Worm (Caenorhabditis elegans): ENCODE results near the gene ets-9.

ets-9 gene

DNA sequence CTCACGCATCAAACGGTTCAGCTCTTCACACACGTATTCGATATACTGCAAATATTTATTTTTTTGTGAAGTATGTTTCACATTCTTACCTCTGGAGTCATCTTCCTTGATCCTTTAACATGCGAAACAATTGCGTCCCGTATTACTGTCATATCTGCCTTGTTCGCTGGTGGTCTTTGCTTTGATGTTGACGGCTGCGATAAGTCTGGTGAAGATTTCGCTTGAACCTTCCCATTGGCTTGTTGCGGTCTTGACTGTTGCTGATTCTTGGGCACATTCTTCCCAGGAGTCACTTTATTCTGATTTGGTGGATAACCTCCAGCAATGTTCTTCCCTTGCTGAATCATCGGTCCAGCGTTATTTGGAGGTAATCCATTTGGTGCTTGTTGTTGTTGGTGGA lies 23.7 kb downstream of the ets-9 start:
- no peak for TF ChIP-seq W03F9.2 (tag; optimal IDR thresholded peaks at IDR 0.05)
- TF ChIP-seq him-1 (tag; optimal IDR thresholded peaks at IDR 0.05), result no peak
- TF ChIP-seq dao-5 (tag; optimal IDR thresholded peaks at IDR 0.05), result no peak

DNA sequence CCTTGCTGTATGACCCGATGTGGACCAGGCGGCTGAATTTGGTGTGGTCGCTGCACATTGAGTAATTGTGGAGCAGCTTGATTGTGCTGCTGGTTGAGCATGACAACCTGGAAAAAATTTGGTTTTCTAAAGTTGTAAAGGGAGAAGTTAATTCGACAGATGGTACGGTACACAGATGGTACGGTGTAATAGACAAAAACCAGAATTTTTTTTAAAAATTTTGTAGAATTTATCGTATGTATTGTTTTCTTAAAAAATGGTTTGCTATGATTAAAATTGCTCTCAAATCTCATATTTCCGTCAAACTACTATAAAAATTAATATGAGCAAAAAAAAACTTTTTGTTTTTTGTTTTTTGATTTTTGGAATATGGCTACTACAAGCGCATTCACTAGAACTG lies 27.4 kb downstream of the ets-9 start, which contains the start of gene pqn-15:
pqn-15 (minus strand) TSS at position 101 of the 400 bp plus-strand sequence.
- TF ChIP-seq dao-5 (tag; optimal IDR thresholded peaks at IDR 0.05), result no peak
- TF ChIP-seq W03F9.2 (tag; optimal IDR thresholded peaks at IDR 0.05), result no peak
- no peak for TF ChIP-seq him-1 (tag; optimal IDR thresholded peaks at IDR 0.05)

DNA sequence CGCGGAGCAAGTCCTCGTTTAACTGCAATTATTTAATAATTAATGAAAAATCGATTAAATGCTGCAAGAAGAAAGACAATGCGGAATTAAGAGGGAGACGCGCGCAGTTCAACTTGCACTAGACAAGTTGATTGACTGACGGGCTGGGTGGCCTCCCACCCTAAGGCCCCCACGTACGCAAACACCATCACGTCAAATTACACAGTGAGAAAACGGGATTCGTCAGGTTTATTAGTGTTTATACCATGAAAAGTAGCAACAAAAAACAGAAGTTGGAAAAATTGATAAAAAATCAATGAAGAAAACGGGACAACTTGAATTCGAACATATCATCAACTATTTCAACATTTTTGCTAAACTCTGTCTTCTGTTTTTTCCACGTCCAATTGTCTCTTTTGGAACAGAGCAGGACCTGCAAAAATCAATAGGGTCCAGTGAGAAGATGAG lies 28.1 kb downstream of the ets-9 start:
- TF ChIP-seq him-1 (tag; optimal IDR thresholded peaks at IDR 0.05), result no peak
- no peak for TF ChIP-seq W03F9.2 (tag; optimal IDR thresholded peaks at IDR 0.05)
- TF ChIP-seq dao-5 (tag; optimal IDR thresholded peaks at IDR 0.05), result no peak

DNA sequence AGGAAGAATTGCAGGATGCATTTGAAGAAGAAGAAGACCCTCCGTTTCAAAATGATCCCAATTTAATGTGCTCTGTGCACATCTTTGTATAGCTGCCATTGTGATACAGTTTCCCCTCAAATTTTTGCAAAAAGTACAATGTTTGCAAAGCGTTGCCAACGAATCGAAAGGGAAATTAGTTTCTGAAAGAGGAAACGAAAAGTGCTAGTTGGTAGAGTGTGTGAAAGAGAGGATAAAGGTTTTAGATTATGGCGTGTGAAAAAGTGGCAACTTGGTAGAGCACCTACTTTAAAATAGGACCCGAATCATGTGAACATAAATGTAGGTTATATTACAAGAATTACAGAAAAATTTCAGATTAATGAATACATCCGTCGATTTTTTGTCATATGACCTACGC lies 32.2 kb downstream of the ets-9 start, which contains the start of gene C52B9.8:
C52B9.8 (minus strand) TSS at position 101 of the 400 bp plus-strand sequence.
- TF ChIP-seq him-1 (tag; optimal IDR thresholded peaks at IDR 0.05), result no peak
- TF ChIP-seq W03F9.2 (tag; optimal IDR thresholded peaks at IDR 0.05), result no peak
- no peak for TF ChIP-seq dao-5 (tag; optimal IDR thresholded peaks at IDR 0.05)

DNA sequence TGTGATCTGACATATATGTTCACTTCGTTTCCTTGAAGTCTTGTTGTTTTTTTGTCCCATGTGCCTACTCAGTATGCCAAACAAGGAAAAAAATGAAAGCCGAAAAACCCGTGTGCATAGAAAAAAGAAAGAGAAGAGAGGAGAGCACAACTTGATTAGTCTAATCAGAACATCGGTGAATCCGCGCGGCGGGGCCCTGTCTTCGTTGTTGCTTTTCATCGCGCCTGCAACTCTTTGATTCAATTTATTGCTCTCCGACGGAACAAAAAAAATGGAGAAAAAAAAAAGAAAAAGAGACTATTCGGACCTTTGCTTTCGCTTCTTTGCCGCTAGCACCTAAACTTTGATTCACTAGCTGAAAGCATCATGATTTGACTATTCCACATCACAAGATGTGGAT lies 35.4 kb downstream of the ets-9 start:
- no peak for TF ChIP-seq W03F9.2 (tag; optimal IDR thresholded peaks at IDR 0.05)
- TF ChIP-seq dao-5 (tag; optimal IDR thresholded peaks at IDR 0.05), result no peak
- no peak for TF ChIP-seq him-1 (tag; optimal IDR thresholded peaks at IDR 0.05)

DNA sequence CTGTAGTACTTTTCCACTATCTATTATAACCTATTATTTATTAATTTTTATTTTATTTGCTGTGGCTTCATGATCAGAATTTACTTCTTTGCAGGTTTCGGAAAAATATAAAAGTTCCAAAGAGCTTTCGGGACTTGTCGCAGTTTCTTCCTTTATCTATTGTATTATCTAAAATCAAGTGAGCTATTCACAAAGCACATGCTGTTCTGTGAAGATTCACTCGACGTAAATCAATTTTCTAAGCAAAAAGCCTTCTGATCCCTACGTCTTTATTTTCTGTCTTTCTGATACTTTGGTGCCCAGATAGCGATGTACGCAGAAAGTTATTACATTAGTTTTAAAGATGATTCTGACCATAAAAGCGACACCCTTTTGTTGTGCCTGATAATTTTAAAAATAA lies 37.6 kb downstream of the ets-9 start:
- TF ChIP-seq him-1 (tag; optimal IDR thresholded peaks at IDR 0.05) (no peak), dao-5 (tag; optimal IDR thresholded peaks at IDR 0.05) (no peak), W03F9.2 (tag; optimal IDR thresholded peaks at IDR 0.05) (no peak)

DNA sequence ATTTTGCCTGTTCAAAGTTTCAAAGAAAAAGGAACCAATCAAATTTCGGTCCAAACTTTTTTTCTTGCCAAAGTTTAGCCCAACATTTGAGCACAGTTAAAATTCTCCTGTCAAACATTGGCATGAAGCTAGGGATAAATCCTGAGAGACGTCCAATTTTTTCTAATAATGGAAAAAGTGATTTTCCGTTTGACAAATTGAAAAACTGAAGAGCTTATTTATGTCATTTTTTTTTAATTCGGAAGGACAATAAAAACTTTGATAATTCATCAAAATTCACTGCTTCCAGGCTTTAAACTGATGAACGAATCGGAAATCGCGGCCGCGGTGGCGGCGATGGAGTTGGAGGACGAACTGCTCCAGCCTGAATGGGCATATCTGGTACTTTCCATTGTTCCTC lies 41.1 kb downstream of the ets-9 start, which contains the start of gene dop-6:
dop-6 (plus strand) TSS at position 301 of the 400 bp plus-strand sequence.
- TF ChIP-seq him-1 (tag; optimal IDR thresholded peaks at IDR 0.05), result no peak
- TF ChIP-seq W03F9.2 (tag; optimal IDR thresholded peaks at IDR 0.05), result no peak
- no peak for TF ChIP-seq dao-5 (tag; optimal IDR thresholded peaks at IDR 0.05)

DNA sequence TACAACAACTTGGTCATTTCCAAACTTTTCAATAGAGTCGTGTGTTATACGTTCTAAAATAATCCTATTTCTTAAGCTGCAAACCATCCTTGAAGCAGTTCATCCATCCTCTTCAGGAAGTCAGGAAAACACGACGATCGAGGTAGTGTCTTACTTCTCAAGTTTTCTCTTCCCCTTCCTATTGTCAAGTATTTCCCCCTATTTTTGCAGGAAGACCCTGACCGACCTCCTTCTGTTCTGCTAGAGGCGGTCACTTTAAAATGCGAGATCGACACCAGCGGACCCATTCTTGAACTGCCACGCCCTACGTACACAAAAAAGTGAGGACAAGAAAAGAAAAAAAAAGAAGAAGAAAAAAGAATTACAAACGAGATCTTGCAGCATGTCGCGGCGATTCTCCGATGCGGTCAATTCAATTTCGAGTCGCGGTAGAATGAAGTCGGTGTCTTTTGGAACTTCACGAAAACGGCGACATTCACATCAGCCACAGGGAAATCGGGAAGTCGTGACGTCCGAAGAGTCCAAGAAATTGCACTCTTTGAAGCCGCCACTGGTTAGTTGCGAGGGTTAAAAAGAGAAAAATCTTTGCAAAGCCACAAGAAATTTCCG lies 43.4 kb downstream of the ets-9 start:
- TF ChIP-seq dao-5 (tag; optimal IDR thresholded peaks at IDR 0.05), result no peak
- TF ChIP-seq W03F9.2 (tag; optimal IDR thresholded peaks at IDR 0.05), result no peak
- no peak for TF ChIP-seq him-1 (tag; optimal IDR thresholded peaks at IDR 0.05)

DNA sequence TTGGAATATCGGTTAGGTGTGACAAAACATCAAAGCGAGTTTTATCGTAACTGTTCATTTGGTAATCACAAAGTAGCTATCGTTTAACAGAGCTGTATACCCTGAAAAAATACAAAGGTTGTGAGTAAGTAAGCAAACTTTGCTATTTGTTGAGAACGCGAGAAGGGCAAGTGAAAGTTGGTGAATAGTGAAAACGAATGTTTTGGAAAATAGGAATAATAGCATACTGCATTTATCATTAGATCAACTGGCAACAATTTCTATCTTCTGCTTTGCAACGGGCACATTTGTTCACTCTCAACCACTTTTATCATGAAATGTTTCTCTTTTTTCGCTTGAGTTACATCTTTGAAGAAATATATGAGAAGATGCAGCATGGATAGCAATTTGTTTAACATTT lies 49.3 kb downstream of the ets-9 start, which contains the start of gene C24A8.5:
C24A8.5 (minus strand) TSS at position 101 of the 400 bp plus-strand sequence.
- no peak for TF ChIP-seq dao-5 (tag; optimal IDR thresholded peaks at IDR 0.05)
- no peak for TF ChIP-seq him-1 (tag; optimal IDR thresholded peaks at IDR 0.05)

Measured in whole organism, L4/young adult.